Fruit fly (Drosophila melanogaster) S2 (cell line): ENCODE measurements around the gene GstD2.

Source experiments
- CG8478 ChIP-seq: fragments of >200 bp; optimal IDR thresholded peaks from 2 replicates; lab custom pipeline; 2018
- CTCF ChIP-seq, 2 experiments: fragments of >200 bp; optimal IDR thresholded peaks; 2 replicates each; lab custom pipeline; 2018

dm6 chr3R:12384274-12384673 is 12.5 kb downstream of the GstD2 start:
- TF ChIP-seq CG8478 (lab: Kevin White, UChicago) (no peak), CTCF (optimal IDR thresholded peaks at IDR 0.05; lab: Kevin White, UChicago) (no peak)
